Worm (Caenorhabditis elegans) whole organism, L3 larva: ENCODE results near the gene acl-14.

ENCODE experiments used
- R02D3.7 ChIP-seq: fragments of 150-350 bp; optimal IDR thresholded peaks from 2 replicates; lab custom pipeline; 2014; ENCODE audit warnings: missing biosample characterization, missing genetic modification characterization
- ZK546.5 ChIP-seq: sonication (generic microtip); optimal IDR thresholded peaks from 2 replicates; lab custom pipeline; 2017; ENCODE audit warnings: missing biosample characterization, missing genetic modification characterization
- aly-2 ChIP-seq: fragments of 150-350 bp; optimal IDR thresholded peaks from 2 replicates; lab custom pipeline; 2014; ENCODE audit warnings: missing biosample characterization, missing genetic modification characterization
- ama-1 ChIP-seq: fragments of 150-350 bp; optimal IDR thresholded peaks from 2 replicates; lab custom pipeline; 2018
- ceh-16 ChIP-seq: sonication (generic microtip); optimal IDR thresholded peaks from 2 replicates; lab custom pipeline; 2017; ENCODE audit warnings: missing biosample characterization, missing genetic modification characterization
- ceh-28 ChIP-seq: fragments of 150-350 bp; optimal IDR thresholded peaks from 2 replicates; lab custom pipeline; 2014; ENCODE audit warnings: missing biosample characterization, missing genetic modification reagents, missing genetic modification characterization
- ceh-9 ChIP-seq: sonication (generic microtip); optimal IDR thresholded peaks from 2 replicates; lab custom pipeline; 2018; ENCODE audit warnings: missing biosample characterization, missing genetic modification characterization
- daf-12 ChIP-seq: fragments of 150-350 bp; optimal IDR thresholded peaks from 2 replicates; lab custom pipeline; 2014; ENCODE audit warnings: missing biosample characterization, missing genetic modification reagents, missing genetic modification characterization
- egl-5 ChIP-seq: fragments of 150-350 bp; optimal IDR thresholded peaks from 2 replicates; lab custom pipeline; 2017; ENCODE audit warnings: missing biosample characterization, missing genetic modification reagents, missing genetic modification characterization, inconsistent platforms
- elt-1 ChIP-seq: fragments of 150-350 bp; optimal IDR thresholded peaks from 2 replicates; lab custom pipeline; 2014; ENCODE audit warnings: missing biosample characterization, missing genetic modification characterization
- elt-2 ChIP-seq: sonication (generic microtip); optimal IDR thresholded peaks from 2 replicates; lab custom pipeline; 2016; ENCODE audit warnings: missing genetic modification reagents, mild to moderate bottlenecking, missing genetic modification characterization, missing compliant biosample characterization
- elt-3 ChIP-seq, 3 experiments: fragments of 150-350 bp in 1 of 3; sonication (generic microtip) in 2 of 3; optimal IDR thresholded peaks; 2 replicates in 2 of 3; 4 replicates in 1 of 3; lab custom pipeline; 2014 to 2017; ENCODE audit warnings: missing biosample characterization in 3 of 3, missing genetic modification characterization in 3 of 3
- eor-1 ChIP-seq, 2 experiments: fragments of 150-350 bp; optimal IDR thresholded peaks; 2 replicates each; lab custom pipeline; 2014 to 2018; ENCODE audit warnings: missing biosample characterization in 2 of 2, missing genetic modification characterization in 2 of 2
- fkh-10 ChIP-seq: sonication (generic microtip); optimal IDR thresholded peaks from 2 replicates; lab custom pipeline; 2017; ENCODE audit warnings: missing biosample characterization, missing genetic modification reagents, missing genetic modification characterization
- fkh-2 ChIP-seq: fragments of 150-350 bp; optimal IDR thresholded peaks from 2 replicates; lab custom pipeline; 2014; ENCODE audit warnings: missing biosample characterization, missing genetic modification reagents, missing genetic modification characterization
- fos-1 ChIP-seq: fragments of 150-350 bp; optimal IDR thresholded peaks from 2 replicates; lab custom pipeline; 2014; ENCODE audit warnings: missing biosample characterization, missing genetic modification characterization
- jun-1 ChIP-seq: fragments of 150-350 bp; optimal IDR thresholded peaks from 2 replicates; lab custom pipeline; 2014; ENCODE audit warnings: missing biosample characterization, missing genetic modification reagents, missing genetic modification characterization
- lin-15B ChIP-seq: fragments of 150-350 bp; optimal IDR thresholded peaks from 2 replicates; lab custom pipeline; 2014; ENCODE audit warnings: missing biosample characterization, missing genetic modification characterization
- lin-39 ChIP-seq: fragments of 150-350 bp; optimal IDR thresholded peaks from 2 replicates; lab custom pipeline; 2018; ENCODE audit warnings: missing biosample characterization, missing genetic modification reagents, missing genetic modification characterization
- lsy-12 ChIP-seq: sonication (generic microtip); optimal IDR thresholded peaks from 2 replicates; lab custom pipeline; 2016; ENCODE audit warnings: mild to moderate bottlenecking, missing genetic modification characterization, missing compliant biosample characterization
- mdl-1 ChIP-seq: fragments of 150-350 bp; optimal IDR thresholded peaks from 2 replicates; lab custom pipeline; 2014; ENCODE audit warnings: missing biosample characterization, missing genetic modification characterization
- mml-1 ChIP-seq: fragments of 150-350 bp; sonication (generic microtip); optimal IDR thresholded peaks from 3 replicates; lab custom pipeline; 2014; ENCODE audit warnings: missing biosample characterization, missing genetic modification characterization
- nhr-11 ChIP-seq: fragments of 150-350 bp; optimal IDR thresholded peaks from 2 replicates; lab custom pipeline; 2014; ENCODE audit warnings: missing biosample characterization, missing genetic modification characterization
- nhr-23 ChIP-seq: fragments of 150-350 bp; optimal IDR thresholded peaks from 2 replicates; lab custom pipeline; 2014; ENCODE audit warnings: missing biosample characterization, missing genetic modification reagents, missing genetic modification characterization
- nhr-237 ChIP-seq: fragments of 150-350 bp; optimal IDR thresholded peaks from 2 replicates; lab custom pipeline; 2014; ENCODE audit warnings: missing biosample characterization, missing genetic modification characterization
- nhr-25 ChIP-seq: sonication (generic microtip); optimal IDR thresholded peaks from 2 replicates; lab custom pipeline; 2017; ENCODE audit warnings: missing biosample characterization, missing genetic modification characterization
- nhr-28 ChIP-seq: fragments of 150-350 bp; optimal IDR thresholded peaks from 2 replicates; lab custom pipeline; 2014; ENCODE audit warnings: missing biosample characterization, missing genetic modification characterization
- nhr-43 ChIP-seq: sonication (generic microtip); optimal IDR thresholded peaks from 2 replicates; lab custom pipeline; 2016; ENCODE audit warnings: mild to moderate bottlenecking, missing genetic modification characterization, missing compliant biosample characterization; ENCODE audit not compliant: poor library complexity, severe bottlenecking
- nhr-67 ChIP-seq: fragments of 150-350 bp; optimal IDR thresholded peaks from 2 replicates; lab custom pipeline; 2014; ENCODE audit warnings: missing biosample characterization, missing genetic modification characterization
- pha-4 ChIP-seq: fragments of 150-350 bp; optimal IDR thresholded peaks from 2 replicates; lab custom pipeline; 2014; ENCODE audit warnings: missing biosample characterization, missing genetic modification reagents, missing genetic modification characterization
- sea-2 ChIP-seq: fragments of 150-350 bp; sonication (generic microtip); optimal IDR thresholded peaks from 4 replicates; lab custom pipeline; 2014; ENCODE audit warnings: missing biosample characterization, missing genetic modification reagents, missing genetic modification characterization
- skn-1 ChIP-seq: fragments of 150-350 bp; optimal IDR thresholded peaks from 2 replicates; lab custom pipeline; 2014; ENCODE audit warnings: missing biosample characterization, missing genetic modification characterization
- snpc-4 ChIP-seq: fragments of 150-350 bp; optimal IDR thresholded peaks from 2 replicates; lab custom pipeline; 2014; ENCODE audit warnings: missing biosample characterization, missing genetic modification characterization
- tbx-2 ChIP-seq: sonication (generic microtip); optimal IDR thresholded peaks from 2 replicates; lab custom pipeline; 2016; ENCODE audit warnings: mild to moderate bottlenecking, missing genetic modification characterization, missing compliant biosample characterization
- unc-39 ChIP-seq: sonication (generic microtip); optimal IDR thresholded peaks from 4 replicates; lab custom pipeline; 2017; ENCODE audit warnings: missing biosample characterization, missing genetic modification characterization
- unc-62 ChIP-seq: fragments of 150-350 bp; sonication (generic microtip); optimal IDR thresholded peaks from 4 replicates; lab custom pipeline; 2014; ENCODE audit warnings: missing biosample characterization, missing genetic modification reagents, missing genetic modification characterization
- zag-1 ChIP-seq: fragments of 150-350 bp; optimal IDR thresholded peaks from 2 replicates; lab custom pipeline; 2014; ENCODE audit warnings: missing biosample characterization, missing genetic modification characterization

acl-14 gene

DNA sequence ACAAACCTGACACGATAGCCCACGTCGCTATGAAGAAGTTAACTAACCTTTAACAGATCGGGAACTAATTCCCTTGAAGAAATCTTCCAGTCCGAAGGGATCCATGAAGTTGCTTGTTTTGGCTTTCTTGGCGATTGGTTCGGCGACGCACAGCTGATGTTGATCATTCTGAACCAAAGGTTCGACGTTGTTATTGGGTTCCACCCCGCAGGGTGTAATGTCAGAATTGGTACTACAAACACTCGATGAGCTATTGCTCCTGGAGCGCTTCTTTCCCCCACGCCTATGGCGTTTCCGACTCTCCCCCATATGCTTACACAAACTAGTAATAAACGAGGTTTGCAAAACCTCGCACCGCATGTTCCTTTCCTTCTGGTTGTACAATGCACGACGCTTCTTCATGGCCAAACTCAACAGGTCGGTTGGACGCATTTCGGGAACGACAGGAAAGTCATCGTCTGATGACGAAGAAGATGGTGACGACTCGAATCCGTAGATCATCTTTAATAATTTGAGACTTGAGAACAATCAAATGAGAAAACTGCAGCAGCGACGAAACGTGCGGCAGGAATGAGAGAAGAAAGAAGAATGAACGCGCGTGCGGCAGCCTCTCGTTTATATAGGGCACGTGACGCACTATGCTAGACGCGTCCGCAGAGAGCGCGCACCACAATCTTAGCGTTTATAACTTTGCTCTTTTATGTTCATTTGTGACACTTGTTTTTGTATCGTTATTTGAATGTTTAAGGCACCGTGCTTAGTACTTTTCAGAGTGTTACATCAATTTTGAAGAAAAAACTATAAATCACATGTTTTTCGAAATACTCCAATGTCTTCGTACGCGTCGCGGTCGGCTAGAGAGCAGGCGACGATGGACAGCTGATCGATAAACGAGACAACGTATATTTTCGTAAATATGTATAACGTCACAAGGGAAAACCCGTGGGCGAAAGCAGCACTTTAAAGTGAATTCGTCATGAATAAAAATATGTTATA lies 10.5 kb upstream of the acl-14 start, which contains the start of gene tos-1 (continued):
- peak; percentile 92 for TF ChIP-seq fos-1 (tag; lab: Kevin White, UChicago)
- peak; percentile 47 for TF ChIP-seq ZK546.5 (tag; lab: Kevin White, UChicago)
- TF ChIP-seq skn-1 (tag; lab: Kevin White, UChicago), result peak; percentile 93
- no peak for TF ChIP-seq nhr-67 (tag; lab: Kevin White, UChicago)
- TF ChIP-seq fkh-2 (tag; lab: Kevin White, UChicago), result no peak
- TF ChIP-seq R02D3.7 (tag; lab: Kevin White, UChicago), result peak; percentile 93
- peak; percentile 99 for TF ChIP-seq lsy-12 (tag; lab: Kevin White, UChicago)
- TF ChIP-seq ceh-28, result peak; percentile 95
- peak; percentile 64 for TF ChIP-seq zag-1
- peak; percentile 60 for TF ChIP-seq daf-12 (tag; lab: Kevin White, UChicago)
- peak; percentile 96 for TF ChIP-seq fkh-10 (GFP tag; lab: Kevin White, UChicago)
- peak; percentile 99 for TF ChIP-seq nhr-25 (tag; lab: Kevin White, UChicago)
- peak; percentile 97 for TF ChIP-seq mdl-1 (tag; lab: Kevin White, UChicago)
- peak; percentile 73 for TF ChIP-seq unc-62 (GFP tag; lab: Kevin White, UChicago)
- no peak for TF ChIP-seq aly-2
- peak; percentile 94 for TF ChIP-seq tbx-2 (tag; lab: Kevin White, UChicago)
- peak; percentile 22 to 95 (median 91) for TF ChIP-seq elt-3 (tag; optimal IDR thresholded peaks at IDR 0.05; lab: Kevin White, UChicago)
- TF ChIP-seq unc-39 (tag; lab: Kevin White, UChicago), result no peak
- TF ChIP-seq nhr-28 (tag; lab: Kevin White, UChicago), result peak; percentile 73
- TF ChIP-seq elt-1 (tag; lab: Kevin White, UChicago), result peak; percentile 43
- peak; percentile 53 for TF ChIP-seq snpc-4 (tag; lab: Kevin White, UChicago)
- TF ChIP-seq, all 47 proteins: peak for 39

DNA sequence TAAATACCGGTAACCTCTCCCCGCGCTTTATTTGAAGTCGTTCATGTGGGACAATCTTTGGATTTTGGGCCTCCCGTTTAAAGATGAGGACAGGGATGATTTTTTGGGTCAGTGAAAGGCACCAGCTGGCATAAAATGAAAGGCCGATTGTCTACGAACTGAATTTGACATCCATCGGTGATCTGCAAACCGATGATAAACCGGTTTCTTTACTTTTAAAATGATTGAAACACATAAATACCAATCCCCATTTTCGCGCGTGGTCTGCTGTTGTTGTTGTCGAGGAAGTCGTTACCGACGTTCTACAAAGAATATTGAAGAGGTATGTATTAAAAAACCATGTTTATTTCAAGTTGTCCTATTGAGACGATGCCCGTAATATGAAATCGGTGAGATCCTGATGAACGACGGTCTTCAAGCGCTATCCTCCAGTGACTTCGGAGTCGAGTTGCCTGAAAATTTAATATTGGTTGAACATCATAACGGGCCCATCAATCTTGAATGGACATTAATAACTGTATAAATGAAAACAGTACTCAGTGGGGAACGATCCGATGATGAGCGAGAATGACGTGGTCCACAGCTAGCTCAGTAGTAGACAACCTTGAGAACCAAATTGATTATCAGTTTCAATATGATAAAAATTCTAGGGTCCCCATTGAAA lies 9.7 kb upstream of the acl-14 start:
- TF ChIP-seq lin-39 (tag; lab: Kevin White, UChicago) (peak; percentile 34), pha-4 (tag; lab: Kevin White, UChicago) (peak; percentile 17), daf-12 (tag; lab: Kevin White, UChicago) (no peak), ama-1 (lab: Kevin White, UChicago) (peak; percentile 42), nhr-43 (peak; percentile 25)
- TF ChIP-seq, all 47 proteins: peak for 4

DNA sequence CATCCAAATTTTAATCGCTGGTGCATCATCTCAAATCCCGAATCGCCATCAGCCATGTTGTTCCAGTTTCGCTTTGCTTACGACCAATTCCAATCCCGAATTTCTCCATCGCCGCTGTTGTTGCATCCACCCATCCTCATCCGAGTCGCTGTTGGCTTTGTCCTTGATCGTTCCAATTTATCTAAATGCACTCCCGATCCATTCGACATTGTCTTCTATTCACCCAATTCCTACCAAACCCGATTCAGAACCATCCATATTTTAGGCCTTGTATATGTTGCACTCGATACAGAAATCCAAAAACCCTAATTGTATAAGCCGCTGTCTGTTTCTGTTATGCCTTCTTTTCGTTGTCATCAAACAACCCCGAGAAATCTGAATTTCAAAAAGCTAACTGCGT lies 6.9 kb upstream of the acl-14 start:
- no peak for TF ChIP-seq ceh-9 (tag; lab: Kevin White, UChicago)
- TF ChIP-seq nhr-28 (tag; lab: Kevin White, UChicago), result no peak
- TF ChIP-seq snpc-4 (tag; lab: Kevin White, UChicago), result no peak
- TF ChIP-seq nhr-25 (tag; lab: Kevin White, UChicago), result peak; percentile 47
- TF ChIP-seq nhr-43, result peak; percentile 28
- TF ChIP-seq lsy-12 (tag; lab: Kevin White, UChicago), result no peak
- no peak for TF ChIP-seq fkh-10 (GFP tag; lab: Kevin White, UChicago)
- TF ChIP-seq elt-2 (tag; lab: Kevin White, UChicago), result peak; percentile 3
- no peak for TF ChIP-seq nhr-11
- TF ChIP-seq, all 47 proteins: peak for 3

DNA sequence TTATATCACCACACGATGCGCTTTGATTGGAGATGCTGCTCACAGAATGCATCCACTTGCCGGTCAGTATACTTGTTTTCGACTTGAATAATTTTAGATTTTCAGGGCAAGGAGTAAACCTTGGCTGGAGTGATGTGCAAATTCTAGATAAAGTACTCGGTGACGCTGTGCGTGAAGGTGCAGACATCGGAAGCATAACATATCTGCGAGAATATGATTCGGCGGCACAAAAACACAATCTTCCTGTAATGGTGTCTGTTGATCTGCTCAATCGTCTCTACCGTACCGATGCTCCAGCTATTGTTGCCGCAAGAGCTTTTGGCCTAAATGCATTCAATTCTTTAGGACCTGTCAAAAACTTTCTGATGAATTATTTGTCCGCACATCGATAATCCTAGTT lies 5.0 kb upstream of the acl-14 start:
- no peak for TF ChIP-seq mml-1 (tag; lab: Kevin White, UChicago)
- TF ChIP-seq nhr-23, result peak; percentile 49
- TF ChIP-seq ceh-16 (tag; lab: Kevin White, UChicago), result no peak
- peak; percentile 45 for TF ChIP-seq nhr-25 (tag; lab: Kevin White, UChicago)
- no peak for TF ChIP-seq nhr-237 (tag; lab: Kevin White, UChicago)
- no peak for TF ChIP-seq lin-39 (tag; lab: Kevin White, UChicago)
- no peak for TF ChIP-seq egl-5
- TF ChIP-seq fos-1 (tag; lab: Kevin White, UChicago), result no peak
- peak; percentile 43 for TF ChIP-seq elt-2 (tag; lab: Kevin White, UChicago)
- TF ChIP-seq ZK546.5 (tag; lab: Kevin White, UChicago), result no peak
- TF ChIP-seq lin-15B, result no peak
- TF ChIP-seq nhr-28 (tag; lab: Kevin White, UChicago), result no peak
- no peak for TF ChIP-seq jun-1 (tag; lab: Kevin White, UChicago)
- TF ChIP-seq nhr-43, result peak; percentile 75
- no peak for TF ChIP-seq sea-2 (GFP tag; lab: Kevin White, UChicago)
- TF ChIP-seq eor-1 (tag; optimal IDR thresholded peaks at IDR 0.05; lab: Kevin White, UChicago), result no peak
- TF ChIP-seq ama-1 (lab: Kevin White, UChicago), result peak; percentile 99
- TF ChIP-seq lsy-12 (tag; lab: Kevin White, UChicago), result peak; percentile 78
- TF ChIP-seq nhr-67 (tag; lab: Kevin White, UChicago), result no peak
